Worm (Caenorhabditis elegans): ENCODE measurements around the gene W02H3.1.

DNA sequence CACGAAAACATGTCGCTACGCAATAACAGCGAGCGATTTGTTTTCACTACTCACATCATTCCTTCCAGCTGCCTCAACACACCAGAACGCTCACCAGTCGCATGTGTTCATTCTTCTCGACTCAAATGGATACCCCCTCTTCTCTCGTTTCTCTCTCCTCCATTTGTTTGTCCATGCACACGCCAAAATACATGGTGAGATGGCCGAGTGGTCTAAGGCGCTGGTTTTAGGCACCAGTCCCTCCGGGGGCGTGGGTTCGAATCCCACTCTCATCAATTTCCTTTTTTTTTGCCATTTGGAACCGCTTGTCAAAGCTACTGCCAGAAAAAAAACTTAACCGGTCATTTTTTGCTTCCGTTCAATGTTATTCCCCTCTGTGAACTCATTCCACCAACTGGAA lies 9.8 kb downstream of the W02H3.1 start:
- TF ChIP-seq F49E8.2 (tag; optimal IDR thresholded peaks at IDR 0.05; ENCODE audit: insufficient read depth) (peak; percentile 13), ekl-4 (GFP tag; IDR thresholded peaks at IDR 0.05) (peak; percentile 84), T07F8.4 (tag; optimal IDR thresholded peaks at IDR 0.05) (peak; percentile 77), athp-1 (tag; optimal IDR thresholded peaks at IDR 0.05) (peak; percentile 67), ceh-40 (GFP tag; IDR thresholded peaks at IDR 0.05) (no peak)

Measured in whole organism, young adult.